Worm (Caenorhabditis elegans): Measurements from ENCODE around the gene nog-1.

- TF ChIP-seq mdl-1 (tag; optimal IDR thresholded peaks at IDR 0.05), result no peak
- no peak for TF ChIP-seq nhr-77 (tag; optimal IDR thresholded peaks at IDR 0.05)
- no peak for TF ChIP-seq unc-130 (GFP tag; optimal IDR thresholded peaks at IDR 0.05)
- TF ChIP-seq snpc-4 (tag; optimal IDR thresholded peaks at IDR 0.05), result no peak
- TF ChIP-seq arid-1 (GFP tag; conservative IDR thresholded peaks at IDR 0.05), result no peak
- TF ChIP-seq mxl-3 (GFP tag; optimal IDR thresholded peaks at IDR 0.05), result peak; percentile 36
- no peak for TF ChIP-seq lsy-2 (tag; optimal IDR thresholded peaks at IDR 0.05)
Observed at ce11 chrIV:378838-379237, 14.8 kb upstream of the nog-1 start.

All from whole organism, L4 larva.